Fruit fly (Drosophila melanogaster): ENCODE data around the gene ouib.

Gene ouib

dm6 chr3R:8676560-8677000, 48.7 kb upstream of the ouib start, which contains the start of the genes Unc50, CG11755 and CG8043 (continued):
- TF ChIP-seq vvl (GFP tag; IDR thresholded peaks at IDR 0.05) (peak; percentile 81), CG10147 (GFP tag; optimal IDR thresholded peaks at IDR 0.05) (peak; percentile 81), caup (GFP tag; optimal IDR thresholded peaks at IDR 0.05; ENCODE audit: severe bottlenecking) (peak; percentile 52), CG4282 (GFP tag; optimal IDR thresholded peaks at IDR 0.05) (no peak), CG17568 (GFP tag; optimal IDR thresholded peaks at IDR 0.05) (peak; percentile 31), ash1 (GFP tag; optimal IDR thresholded peaks at IDR 0.05) (no peak), CG17912 (GFP tag; optimal IDR thresholded peaks at IDR 0.05) (no peak), her (GFP tag; optimal IDR thresholded peaks at IDR 0.05) (no peak), CG11085 (GFP tag; IDR thresholded peaks at IDR 0.05) (peak; percentile 53; the same call in 1 of the 2 replicates), Dip2 (GFP tag; IDR thresholded peaks at IDR 0.05) (no peak), CG10543 (GFP tag; optimal IDR thresholded peaks at IDR 0.05) (peak; percentile 78), CG10462 (GFP tag; optimal IDR thresholded peaks at IDR 0.05) (peak; percentile 48), Meics (GFP tag; optimal IDR thresholded peaks at IDR 0.05) (peak; percentile 77), ken (GFP tag; IDR thresholded peaks at IDR 0.05) (0 out of 3 replicates have a peak, but pooled peaks have one; percentile 32), CG33557 (GFP tag; optimal IDR thresholded peaks at IDR 0.05) (peak; percentile 79), CG17612 (GFP tag; IDR thresholded peaks at IDR 0.05) (no peak), CG13624 (GFP tag; optimal IDR thresholded peaks at IDR 0.05) (peak; percentile 71), hb (GFP tag; IDR thresholded peaks at IDR 0.05; ENCODE audit: partially characterized antibody) (peak; percentile 99), GATAe (GFP tag; conservative IDR thresholded peaks at IDR 0.05) (peak; percentile 78), CG7839 (tag; optimal IDR thresholded peaks at IDR 0.05) (peak; percentile 80), bsh (GFP tag; optimal IDR thresholded peaks at IDR 0.05) (peak in 1 of 2 experiments; percentile 72), abd-A (tag; optimal IDR thresholded peaks at IDR 0.05) (no peak), CG6175 (GFP tag; IDR thresholded peaks at IDR 0.05) (no peak), trem (tag; optimal IDR thresholded peaks at IDR 0.05) (peak; percentile 94), lab (GFP tag; optimal IDR thresholded peaks at IDR 0.05) (no peak), CG11093 (GFP tag; IDR thresholded peaks at IDR 0.05) (peak; percentile 73; the same call in 2 of the 3 replicates), Bgb (GFP tag; IDR thresholded peaks at IDR 0.05; ENCODE audit: partially characterized antibody) (peak; percentile 93), cad (GFP tag; optimal IDR thresholded peaks at IDR 0.05) (no peak), CG4328 (GFP tag; optimal IDR thresholded peaks at IDR 0.05) (peak; percentile 31), ind (GFP tag; optimal IDR thresholded peaks at IDR 0.05) (peak; percentile 83), CG6272 (GFP tag; IDR thresholded peaks at IDR 0.05) (peak; percentile 83), CG17385 (GFP tag; optimal IDR thresholded peaks at IDR 0.05) (peak; percentile 71), CG17328 (GFP tag; IDR thresholded peaks at IDR 0.05) (0 out of 2 replicates have a peak, but pooled peaks have one; percentile 7), fd96Cb (tag; optimal IDR thresholded peaks at IDR 0.05) (peak; percentile 66), CG9817 (tag; optimal IDR thresholded peaks at IDR 0.05) (peak; percentile 82), CG14441 (GFP tag; IDR thresholded peaks at IDR 0.05) (peak; percentile 67), Dref (GFP tag; IDR thresholded peaks at IDR 0.05) (peak; percentile 36; the same call in 1 of the 2 replicates), tna (GFP tag; IDR thresholded peaks at IDR 0.05; ENCODE audit: partially characterized antibody) (peak; percentile 84; the same call in 1 of the 2 replicates), chm (GFP tag; IDR thresholded peaks at IDR 0.05) (no peak), Tbp (GFP tag; optimal IDR thresholded peaks at IDR 0.05) (no peak), CG6765 (GFP tag; optimal IDR thresholded peaks at IDR 0.05) (peak; percentile 11), cas (GFP tag; IDR thresholded peaks at IDR 0.05) (peak; percentile 76), zfh2 (GFP tag; optimal IDR thresholded peaks at IDR 0.05) (peak; percentile 72), CG11456 (GFP tag; IDR thresholded peaks at IDR 0.05) (peak; percentile 81), Hmx (GFP tag; optimal IDR thresholded peaks at IDR 0.05) (peak; percentile 66), ac (GFP tag; optimal IDR thresholded peaks at IDR 0.05) (peak; percentile 14), Fer3 (tag; optimal IDR thresholded peaks at IDR 0.05) (peak; percentile 70), mld (GFP tag; IDR thresholded peaks at IDR 0.05; ENCODE audit: partially characterized antibody) (peak; percentile 86; the same call in 2 of the 3 replicates), CG1529 (GFP tag; optimal IDR thresholded peaks at IDR 0.05) (peak; percentile 32), gsb-n (tag; optimal IDR thresholded peaks at IDR 0.05) (peak; percentile 69)
